Fruit fly (Drosophila melanogaster) whole organism, pupa: ENCODE results near the gene by.

ENCODE experiments used
- CG10348 ChIP-seq: fragments of 200-800 bp; sonication (Bioruptor generic); IDR thresholded peaks from 2 replicates; pipeline ENCODE4 v1.3.6; 2022; ENCODE audit warnings: missing biosample characterization, missing genetic modification characterization
- CG12605 ChIP-seq: fragments of 200-800 bp; sonication (Bioruptor generic); IDR thresholded peaks from 2 replicates; pipeline ENCODE4 v1.3.6; 2022; ENCODE audit warnings: missing biosample characterization, missing genetic modification characterization
- CG13204 ChIP-seq: fragments of 200-800 bp; sonication (Bioruptor generic); optimal IDR thresholded peaks from 2 replicates; lab custom pipeline; 2018; ENCODE audit warnings: missing biosample characterization, mild to moderate bottlenecking, missing genetic modification characterization, moderate library complexity
- CG14655 ChIP-seq: fragments of 200-800 bp; sonication (Bioruptor generic); optimal IDR thresholded peaks from 3 replicates; lab custom pipeline; 2017; ENCODE audit warnings: mild to moderate bottlenecking, missing biosample characterization, missing genetic modification reagents, missing genetic modification characterization
- CG15710 ChIP-seq: fragments of 200-800 bp; sonication (Bioruptor generic); optimal IDR thresholded peaks from 2 replicates; lab custom pipeline; 2018; ENCODE audit warnings: missing biosample characterization, mild to moderate bottlenecking, missing genetic modification characterization, moderate library complexity
- CG17806 ChIP-seq: fragments of 200-800 bp; sonication (Bioruptor generic); optimal IDR thresholded peaks from 2 replicates; lab custom pipeline; 2018; ENCODE audit warnings: missing biosample characterization, mild to moderate bottlenecking, missing genetic modification characterization, moderate library complexity
- CG32121 ChIP-seq: fragments of 200-800 bp; sonication (Bioruptor generic); IDR thresholded peaks from 2 replicates; pipeline ENCODE4 v1.3.6; 2022; ENCODE audit warnings: missing biosample characterization, missing genetic modification characterization
- CG4496 ChIP-seq: fragments of 200-800 bp; sonication (Bioruptor generic); IDR thresholded peaks from 3 replicates; pipeline ENCODE4 v1.3.6; 2022; ENCODE audit warnings: missing biosample characterization, missing genetic modification characterization
- CG8159 ChIP-seq: fragments of 200-800 bp; sonication (Bioruptor generic); optimal IDR thresholded peaks from 3 replicates; lab custom pipeline; 2018; ENCODE audit warnings: missing biosample characterization, mild to moderate bottlenecking, missing genetic modification characterization, moderate library complexity
- CG8301 ChIP-seq: fragments of 200-800 bp; sonication (Bioruptor generic); optimal IDR thresholded peaks from 2 replicates; lab custom pipeline; 2018; ENCODE audit warnings: missing biosample characterization, mild to moderate bottlenecking, missing genetic modification characterization
- CG9948 ChIP-seq: fragments of 200-800 bp; sonication (Bioruptor generic); optimal IDR thresholded peaks from 2 replicates; lab custom pipeline; 2018; ENCODE audit warnings: missing biosample characterization, mild to moderate bottlenecking, missing genetic modification characterization, moderate library complexity
- D1 ChIP-seq: fragments of 200-800 bp; sonication (Bioruptor generic); optimal IDR thresholded peaks from 2 replicates; lab custom pipeline; 2018; ENCODE audit warnings: missing biosample characterization, mild to moderate bottlenecking, missing genetic modification characterization, moderate library complexity
- EcR ChIP-seq: fragments of 200-800 bp; sonication (Bioruptor generic); optimal IDR thresholded peaks from 3 replicates; lab custom pipeline; 2019; ENCODE audit warnings: missing biosample characterization, missing genetic modification characterization, mild to moderate bottlenecking, moderate library complexity, missing genetic modification reagents
- Ets98B ChIP-seq: fragments of 200-800 bp; sonication (Bioruptor generic); IDR thresholded peaks from 2 replicates; pipeline ENCODE4 v1.3.6; 2022; ENCODE audit warnings: missing biosample characterization, missing genetic modification characterization
- Pif1A ChIP-seq: fragments of 200-800 bp; sonication (Bioruptor generic); optimal IDR thresholded peaks from 3 replicates; lab custom pipeline; 2016; ENCODE audit warnings: missing biosample characterization, missing genetic modification characterization
- Pif1B ChIP-seq: fragments of 200-800 bp; sonication (Bioruptor generic); optimal IDR thresholded peaks from 3 replicates; lab custom pipeline; 2016; ENCODE audit warnings: missing biosample characterization, missing genetic modification characterization
- Snoo ChIP-seq: fragments of 200-800 bp; sonication (Bioruptor generic); optimal IDR thresholded peaks from 3 replicates; lab custom pipeline; 2017; ENCODE audit warnings: missing biosample characterization, mild to moderate bottlenecking, missing genetic modification characterization, inconsistent platforms
- fd96Ca ChIP-seq: fragments of 200-800 bp; sonication (Bioruptor generic); IDR thresholded peaks from 3 replicates; pipeline ENCODE4 v1.3.6; 2022; ENCODE audit warnings: missing biosample characterization, missing genetic modification characterization
- gl ChIP-seq: fragments of 200-800 bp; sonication (Bioruptor generic); optimal IDR thresholded peaks from 2 replicates; lab custom pipeline; 2018; ENCODE audit warnings: missing biosample characterization, mild to moderate bottlenecking, missing genetic modification characterization
- rn ChIP-seq: fragments of 200-800 bp; sonication (Bioruptor generic); IDR thresholded peaks from 2 replicates; pipeline ENCODE4 v1.3.6; 2022; ENCODE audit warnings: missing biosample characterization, missing genetic modification characterization

Gene by

DNA sequence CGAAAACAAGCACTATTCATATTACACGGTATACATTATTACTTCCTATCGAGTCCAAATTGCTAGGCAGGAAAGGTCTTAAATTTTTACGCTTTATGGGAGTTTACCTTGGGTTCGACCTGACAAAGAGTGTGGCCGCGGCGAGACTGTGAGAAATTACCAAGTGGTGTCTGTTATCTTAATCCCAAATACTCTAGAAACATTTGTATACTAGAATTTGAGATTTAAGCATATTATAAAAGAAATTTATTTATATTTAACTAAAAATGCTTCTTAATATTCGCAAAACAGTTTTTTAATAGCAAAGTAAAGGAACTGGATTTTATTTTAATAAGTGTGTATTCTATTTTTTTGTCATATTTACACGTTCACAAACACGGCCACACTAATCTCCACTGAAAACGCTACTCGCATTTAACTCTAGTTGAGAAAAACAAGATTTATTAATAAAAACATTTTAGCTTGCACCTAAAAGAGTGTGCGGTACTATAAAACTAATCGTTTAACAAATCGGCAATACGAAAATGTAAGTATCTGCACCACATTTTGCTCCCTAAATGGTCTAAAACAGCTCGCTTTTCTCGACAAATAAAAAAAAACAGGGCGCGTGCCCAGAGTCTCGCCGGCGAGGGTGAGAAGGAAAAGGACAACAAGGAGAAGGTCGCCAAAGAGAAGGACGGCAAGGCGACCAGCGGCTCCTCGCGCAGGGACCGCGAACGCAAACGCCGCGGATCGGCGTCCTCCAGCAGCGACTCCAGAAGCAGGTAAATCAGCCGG, 19.0 kb upstream of the by start, which contains the start of the genes mura and RnpS1:
Gene mura (minus strand): TSS at position 148 of the 777 bp plus-strand sequence.
Gene RnpS1 (plus strand): TSS at position 376 of the 777 bp plus-strand sequence.
- TF ChIP-seq CG14655 (GFP tag; lab: Kevin White, UChicago) (no peak), D1 (tag; lab: Kevin White, UChicago) (no peak), CG8159 (tag; lab: Kevin White, UChicago) (no peak), CG13204 (GFP tag; lab: Kevin White, UChicago) (no peak), CG17806 (tag; lab: Kevin White, UChicago) (no peak), Pif1B (GFP tag; lab: Kevin White, UChicago) (no peak), CG4496 (GFP tag; lab: Robert Waterston, UW) (no peak), gl (tag; lab: Kevin White, UChicago) (no peak), Snoo (tag; lab: Kevin White, UChicago) (no peak), CG32121 (no peak), Ets98B (GFP tag; lab: Robert Waterston, UW) (no peak), rn (GFP tag; lab: Robert Waterston, UW) (no peak), CG12605 (no peak), CG8301 (no peak), CG10348 (GFP tag; lab: Robert Waterston, UW) (no peak), Pif1A (GFP tag; lab: Kevin White, UChicago) (no peak), CG15710 (tag; lab: Kevin White, UChicago) (no peak), CG9948 (tag; lab: Kevin White, UChicago) (no peak), EcR (GFP tag; lab: Kevin White, UChicago) (no peak)

DNA sequence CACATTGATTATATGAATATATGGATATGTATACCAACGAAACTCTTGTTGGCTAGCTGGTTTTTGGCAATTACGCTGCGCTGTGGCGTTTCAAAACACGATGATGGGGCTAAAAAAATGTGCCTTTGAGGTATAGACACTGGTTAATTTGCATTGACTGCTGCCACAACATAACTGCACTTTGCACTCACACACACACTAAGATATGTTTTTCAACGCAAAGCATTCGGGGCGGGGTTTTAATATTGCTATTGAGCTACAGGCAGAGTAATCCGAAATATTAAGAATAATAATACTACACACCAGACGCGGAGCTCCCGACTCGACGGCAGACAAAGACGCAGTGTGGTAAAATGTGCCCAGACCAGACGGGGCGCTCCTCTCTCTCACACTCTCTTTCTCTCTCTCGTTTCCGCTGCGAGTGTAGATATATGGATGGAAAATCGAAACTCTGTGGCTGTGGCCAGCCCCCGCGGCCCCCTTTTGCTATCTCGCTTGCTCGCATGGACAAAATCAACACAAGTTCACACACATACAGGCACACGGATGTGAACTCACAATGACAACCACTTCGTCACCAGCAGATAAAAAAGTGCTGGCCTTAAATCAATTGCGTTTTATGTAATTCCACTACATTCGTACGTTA, 18.3 kb upstream of the by start:
- TF ChIP-seq CG12605 (no peak), Pif1A (GFP tag; lab: Kevin White, UChicago) (no peak), Pif1B (GFP tag; lab: Kevin White, UChicago) (peak; percentile 18), EcR (GFP tag; lab: Kevin White, UChicago) (peak; percentile 97), CG8301 (peak; percentile 1), Snoo (tag; lab: Kevin White, UChicago) (peak; percentile 57), CG17806 (tag; lab: Kevin White, UChicago) (peak; percentile 22), gl (tag; lab: Kevin White, UChicago) (peak; percentile 23), CG4496 (GFP tag; lab: Robert Waterston, UW) (no peak), CG8159 (tag; lab: Kevin White, UChicago) (no peak)

- TF ChIP-seq Pif1B (GFP tag; lab: Kevin White, UChicago) (peak; percentile 60), CG8301 (no peak), EcR (GFP tag; lab: Kevin White, UChicago) (peak; percentile 53), Pif1A (GFP tag; lab: Kevin White, UChicago) (peak; percentile 9), gl (tag; lab: Kevin White, UChicago) (peak; percentile 23), CG13204 (GFP tag; lab: Kevin White, UChicago) (peak; percentile 29)
Measured at dm6 chr3R:9550265-9551012, 17.6 kb upstream of the by start.

dm6 chr3R:9548769-9549168, 16.0 kb upstream of the by start:
- TF ChIP-seq Pif1B (GFP tag; lab: Kevin White, UChicago), result no peak

- TF ChIP-seq CG12605, result no peak
- no peak for TF ChIP-seq CG17806 (tag; lab: Kevin White, UChicago)
- no peak for TF ChIP-seq fd96Ca (GFP tag; lab: Robert Waterston, UW)
Measured at dm6 chr3R:9546808-9547381, 14.1 kb upstream of the by start.

- TF ChIP-seq Pif1B (GFP tag; lab: Kevin White, UChicago), result no peak
Measured at dm6 chr3R:9543495-9544180, 10.8 kb upstream of the by start.
